Worm (Caenorhabditis elegans): Measurements from ENCODE around the gene aak-1.

The aak-1 gene

DNA sequence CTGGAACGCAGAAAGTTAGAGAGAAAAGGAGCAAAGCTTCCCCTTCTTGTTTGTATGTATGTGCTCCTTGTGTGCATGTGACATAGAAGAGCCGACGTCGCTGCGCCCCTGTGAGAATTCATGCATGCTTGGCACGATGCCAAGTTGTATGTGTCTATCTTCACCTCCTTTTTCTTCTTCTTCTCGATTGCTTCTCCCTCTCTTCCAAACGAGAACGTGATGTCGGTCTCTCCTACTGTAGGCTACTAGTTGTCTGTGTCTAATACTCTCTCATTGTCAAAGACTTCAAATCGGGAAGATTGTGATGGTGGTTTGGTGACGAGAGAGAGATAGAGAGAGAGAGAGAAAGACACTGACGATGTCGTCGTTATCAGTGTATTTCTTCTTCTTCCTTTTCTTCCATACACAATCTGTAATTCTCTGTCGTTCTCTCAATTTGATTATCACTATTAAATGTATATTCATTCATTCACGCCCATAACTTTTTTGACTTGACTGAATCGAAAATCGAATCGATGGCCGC lies 36.4 kb upstream of the aak-1 start (continued):
- peak; percentile 54; the same call in 1 of the 2 replicates for TF ChIP-seq nhr-41 (GFP tag; IDR thresholded peaks at IDR 0.05)
- no peak for TF ChIP-seq ces-1 (GFP tag; optimal IDR thresholded peaks at IDR 0.05)
- 0 out of 2 replicates have a peak, but pooled peaks have one; percentile 20 for TF ChIP-seq ceh-44 (GFP tag; IDR thresholded peaks at IDR 0.05)
- TF ChIP-seq jun-1 (tag; optimal IDR thresholded peaks at IDR 0.05): peak; percentile 82
- peak; percentile 46; the same call in 1 of the 2 replicates for TF ChIP-seq saeg-2 (GFP tag; IDR thresholded peaks at IDR 0.05)
- peak; percentile 80 for TF ChIP-seq hmg-1.1 (GFP tag; IDR thresholded peaks at IDR 0.05)
- TF ChIP-seq D1046.2 (GFP tag; IDR thresholded peaks at IDR 0.05): no peak
- TF ChIP-seq ceh-82 (tag; optimal IDR thresholded peaks at IDR 0.05): no peak
- peak; percentile 80 for TF ChIP-seq nhr-11 (tag; optimal IDR thresholded peaks at IDR 0.05)
- no peak for TF ChIP-seq lir-3 (tag; optimal IDR thresholded peaks at IDR 0.05)
- TF ChIP-seq unc-62 (GFP tag; optimal IDR thresholded peaks at IDR 0.05 in 1 of 2): peak in 1 of 2 experiments; percentile 93
- TF ChIP-seq unc-62 (tag; optimal IDR thresholded peaks at IDR 0.05): no peak
- peak; percentile 72 for TF ChIP-seq gei-8 (GFP tag; optimal IDR thresholded peaks at IDR 0.05)
- peak; percentile 86 for TF ChIP-seq fkh-10 (GFP tag; optimal IDR thresholded peaks at IDR 0.05)
- TF ChIP-seq daf-16 (GFP tag; optimal IDR thresholded peaks at IDR 0.05): peak in 1 of 2 experiments; percentile 12
- TF ChIP-seq daf-16 (tag; optimal IDR thresholded peaks at IDR 0.05): peak; percentile 79
- TF ChIP-seq mdt-29 (GFP tag; IDR thresholded peaks at IDR 0.05): no peak
- peak; percentile 96 for TF ChIP-seq dmd-6 (GFP tag; IDR thresholded peaks at IDR 0.05)
- peak; percentile 74 for TF ChIP-seq aha-1 (tag)
- TF ChIP-seq nhr-25 (tag; optimal IDR thresholded peaks at IDR 0.05; ENCODE audit: borderline replicate concordance, insufficient read depth): peak; percentile 8
- TF ChIP-seq nhr-48 (tag; optimal IDR thresholded peaks at IDR 0.05): peak; percentile 93
- no peak for TF ChIP-seq ceh-62 (tag; optimal IDR thresholded peaks at IDR 0.05)
- TF ChIP-seq nhr-102 (tag; optimal IDR thresholded peaks at IDR 0.05): peak; percentile 78
- TF ChIP-seq pqm-1 (tag; optimal IDR thresholded peaks at IDR 0.05): peak; percentile 94
- TF ChIP-seq lin-1 (GFP tag; IDR thresholded peaks at IDR 0.05): peak; percentile 70
- TF ChIP-seq php-3 (GFP tag; IDR thresholded peaks at IDR 0.05): peak; percentile 73
- TF ChIP-seq mxl-3 (GFP tag; optimal IDR thresholded peaks at IDR 0.05): peak; percentile 93
- TF ChIP-seq lim-7 (GFP tag; IDR thresholded peaks at IDR 0.05): 0 out of 2 replicates have a peak, but pooled peaks have one; percentile 43
- TF ChIP-seq daf-12 (tag; optimal IDR thresholded peaks at IDR 0.05): no peak
- TF ChIP-seq lin-38 (GFP tag; IDR thresholded peaks at IDR 0.05): peak; percentile 42
- peak in 1 of 2 experiments; percentile 21 for TF ChIP-seq ZK546.5 (tag; optimal IDR thresholded peaks at IDR 0.05)
- no peak for TF ChIP-seq egl-27 (tag; optimal IDR thresholded peaks at IDR 0.05)
- no peak for TF ChIP-seq R02D3.7 (tag; optimal IDR thresholded peaks at IDR 0.05)
- TF ChIP-seq nhr-77 (tag; optimal IDR thresholded peaks at IDR 0.05): peak; percentile 93
- peak; percentile 21 for TF ChIP-seq spr-3 (GFP tag; optimal IDR thresholded peaks at IDR 0.05)
- TF ChIP-seq lin-29 (GFP tag; IDR thresholded peaks at IDR 0.05): no peak; the same call in 1 of the 2 replicates
- TF ChIP-seq lin-13 (GFP tag; optimal IDR thresholded peaks at IDR 0.05): peak; percentile 79
- no peak for TF ChIP-seq sdz-12 (GFP tag; optimal IDR thresholded peaks at IDR 0.05)
- TF ChIP-seq dmd-8 (GFP tag; IDR thresholded peaks at IDR 0.05): no peak
- TF ChIP-seq ctbp-1 (GFP tag; IDR thresholded peaks at IDR 0.05): peak; percentile 92
- peak; percentile 92 for TF ChIP-seq mep-1 (tag; optimal IDR thresholded peaks at IDR 0.05)
- TF ChIP-seq lsy-2 (tag; optimal IDR thresholded peaks at IDR 0.05): peak; percentile 90 to 94
- 0 out of 2 replicates have a peak, but pooled peaks have one; percentile 66 for TF ChIP-seq egl-43 (GFP tag; IDR thresholded peaks at IDR 0.05)
- peak; percentile 53 for TF ChIP-seq cey-2 (tag; optimal IDR thresholded peaks at IDR 0.05; ENCODE audit: borderline replicate concordance, insufficient read depth)
- TF ChIP-seq T26A8.4 (GFP tag; IDR thresholded peaks at IDR 0.05): peak; percentile 73
- peak; percentile 97 for TF ChIP-seq dve-1 (tag; optimal IDR thresholded peaks at IDR 0.05; ENCODE audit: insufficient read depth)
- TF ChIP-seq F10B5.3 (tag; optimal IDR thresholded peaks at IDR 0.05): peak; percentile 23
- peak; percentile 69; the same call in 1 of the 2 replicates for TF ChIP-seq ceh-20 (GFP tag; IDR thresholded peaks at IDR 0.05)
- TF ChIP-seq lin-39 (tag; optimal IDR thresholded peaks at IDR 0.05): no peak
- peak; percentile 96 for TF ChIP-seq hlh-30 (tag; optimal IDR thresholded peaks at IDR 0.05; ENCODE audit: insufficient read depth)
- no peak for TF ChIP-seq ztf-11 (tag; optimal IDR thresholded peaks at IDR 0.05)

All from whole organism, L4 larva.